Worm (Caenorhabditis elegans) whole organism, young adult: Measurements from ENCODE around the gene ifas-3.

ENCODE experiments used
- B0019.2 ChIP-seq: fragments of 200-800 bp; sonication (Bioruptor generic); conservative IDR thresholded peaks from 2 replicates; pipeline ENCODE4 v1.3.6; 2022; ENCODE audit warnings: missing genetic modification reagents, missing genetic modification characterization, missing compliant biosample characterization
- B0035.1 ChIP-seq: sonication (generic microtip); optimal IDR thresholded peaks from 2 replicates; lab custom pipeline; 2016; ENCODE audit warnings: missing genetic modification characterization, mild to moderate bottlenecking, missing compliant biosample characterization, missing genotype, missing genetic modification reagents
- C06A6.2 ChIP-seq: fragments of 200-800 bp; sonication (Bioruptor generic); conservative IDR thresholded peaks from 2 replicates; pipeline ENCODE4 v1.3.6; 2022; ENCODE audit warnings: missing genetic modification characterization, missing compliant biosample characterization
- F23B12.7 ChIP-seq: sonication (generic microtip); optimal IDR thresholded peaks from 2 replicates; lab custom pipeline; 2017; ENCODE audit warnings: missing genetic modification characterization, mild to moderate bottlenecking, missing compliant biosample characterization, antibody characterized with exemption, moderate library complexity; ENCODE audit not compliant: insufficient read depth
- F39B2.1 ChIP-seq: fragments of 200-800 bp; sonication (Bioruptor generic); IDR thresholded peaks from 2 replicates; pipeline ENCODE4 v1.3.6; 2022; ENCODE audit warnings: missing genetic modification reagents, missing genetic modification characterization, missing compliant biosample characterization
- F49E8.2 ChIP-seq: sonication (generic microtip); optimal IDR thresholded peaks from 3 replicates; lab custom pipeline; 2017; ENCODE audit warnings: missing genetic modification characterization, mild to moderate bottlenecking, missing compliant biosample characterization, antibody characterized with exemption, moderate library complexity; ENCODE audit not compliant: insufficient read depth
- F57C9.4 ChIP-seq: sonication (generic microtip); optimal IDR thresholded peaks from 2 replicates; lab custom pipeline; 2017; ENCODE audit warnings: mild to moderate bottlenecking, missing genetic modification characterization, missing compliant biosample characterization
- K11D2.4 ChIP-seq: fragments of 200-800 bp; sonication (Bioruptor generic); IDR thresholded peaks from 2 replicates; pipeline ENCODE4 v1.3.6; 2022; ENCODE audit warnings: missing genetic modification reagents, missing genetic modification characterization, missing compliant biosample characterization
- K12H6.12 ChIP-seq: fragments of 200-800 bp; sonication (Bioruptor generic); optimal IDR thresholded peaks from 2 replicates; lab custom pipeline; 2018; ENCODE audit warnings: mild to moderate bottlenecking, missing genetic modification characterization, missing compliant biosample characterization
- T07F8.4 ChIP-seq: sonication (generic microtip); optimal IDR thresholded peaks from 2 replicates; lab custom pipeline; 2016; ENCODE audit warnings: mild to moderate bottlenecking, missing genetic modification characterization, moderate library complexity, missing compliant biosample characterization
- T26A5.8 ChIP-seq: sonication (generic microtip); optimal IDR thresholded peaks from 2 replicates; lab custom pipeline; 2016; ENCODE audit warnings: missing genetic modification characterization, missing compliant biosample characterization
- Y53G8AR.9 ChIP-seq: fragments of 200-800 bp; sonication (Bioruptor generic); conservative IDR thresholded peaks from 2 replicates; pipeline ENCODE4 v1.3.6; 2022; ENCODE audit warnings: missing genetic modification reagents, missing genetic modification characterization, missing compliant biosample characterization
- Y95B8A.8 ChIP-seq: fragments of 200-800 bp; sonication (Bioruptor generic); IDR thresholded peaks from 2 replicates; pipeline ENCODE4 v1.3.6; 2022; ENCODE audit warnings: missing genetic modification reagents, missing genetic modification characterization, missing compliant biosample characterization
- ZK185.1 ChIP-seq: sonication (generic microtip); optimal IDR thresholded peaks from 2 replicates; lab custom pipeline; 2016; ENCODE audit warnings: mild to moderate bottlenecking, missing genetic modification characterization, missing compliant biosample characterization; ENCODE audit not compliant: poor library complexity, severe bottlenecking
- aptf-2 ChIP-seq: fragments of 200-800 bp; sonication (Bioruptor generic); conservative IDR thresholded peaks from 2 replicates; pipeline ENCODE4 v1.3.6; 2022; ENCODE audit warnings: missing genetic modification reagents, missing genetic modification characterization, missing compliant biosample characterization
- atf-7 ChIP-seq: sonication (generic microtip); optimal IDR thresholded peaks from 2 replicates; lab custom pipeline; 2017; ENCODE audit warnings: mild to moderate bottlenecking, missing genetic modification characterization, missing compliant biosample characterization
- athp-1 ChIP-seq: sonication (generic microtip); optimal IDR thresholded peaks from 2 replicates; lab custom pipeline; 2017; ENCODE audit warnings: mild to moderate bottlenecking, missing genetic modification characterization, missing compliant biosample characterization
- attf-5 ChIP-seq: fragments of 200-800 bp; sonication (Bioruptor generic); optimal IDR thresholded peaks from 2 replicates; lab custom pipeline; 2018; ENCODE audit warnings: mild to moderate bottlenecking, missing genetic modification characterization, missing compliant biosample characterization
- attf-6 ChIP-seq: fragments of 200-800 bp; sonication (Bioruptor generic); IDR thresholded peaks from 2 replicates; pipeline ENCODE4 v1.3.6; 2022; ENCODE audit warnings: missing genetic modification reagents, missing genetic modification characterization, missing compliant biosample characterization
- bed-1 ChIP-seq: fragments of 200-800 bp; sonication (Bioruptor generic); IDR thresholded peaks from 2 replicates; pipeline ENCODE4 v1.3.6; 2022; ENCODE audit warnings: missing genetic modification reagents, missing genetic modification characterization, missing compliant biosample characterization
- bed-2 ChIP-seq: fragments of 200-800 bp; sonication (Bioruptor generic); IDR thresholded peaks from 2 replicates; pipeline ENCODE4 v1.3.6; 2022; ENCODE audit warnings: missing genetic modification reagents, missing genetic modification characterization, missing compliant biosample characterization
- ccch-3 ChIP-seq: fragments of 200-800 bp; sonication (Bioruptor generic); optimal IDR thresholded peaks from 2 replicates; lab custom pipeline; 2018; ENCODE audit warnings: mild to moderate bottlenecking, missing genetic modification characterization, missing compliant biosample characterization
- ceh-100 ChIP-seq: fragments of 200-800 bp; sonication (Bioruptor generic); IDR thresholded peaks from 2 replicates; pipeline ENCODE4 v1.3.6; 2022; ENCODE audit warnings: missing genetic modification reagents, missing genetic modification characterization, missing compliant biosample characterization
- ceh-40 ChIP-seq: fragments of 200-800 bp; sonication (Bioruptor generic); IDR thresholded peaks from 2 replicates; pipeline ENCODE4 v1.3.6; 2022; ENCODE audit warnings: missing genetic modification characterization, missing compliant biosample characterization
- chd-7 ChIP-seq: sonication (generic microtip); optimal IDR thresholded peaks from 2 replicates; lab custom pipeline; 2016; ENCODE audit warnings: mild to moderate bottlenecking, missing genetic modification characterization, moderate library complexity, missing compliant biosample characterization
- dox-1 ChIP-seq: fragments of 200-800 bp; sonication (Bioruptor generic); IDR thresholded peaks from 2 replicates; pipeline ENCODE4 v1.3.6; 2022; ENCODE audit warnings: missing genetic modification reagents, missing genetic modification characterization, missing compliant biosample characterization
- dpff-1 ChIP-seq: sonication (generic microtip); optimal IDR thresholded peaks from 2 replicates; lab custom pipeline; 2017; ENCODE audit warnings: mild to moderate bottlenecking, missing genetic modification characterization, missing compliant biosample characterization
- efl-1 ChIP-seq: fragments of 150-350 bp; optimal IDR thresholded peaks from 2 replicates; lab custom pipeline; 2014; ENCODE audit warnings: missing biosample characterization, missing genetic modification reagents, missing genetic modification characterization
- egrh-3 ChIP-seq: fragments of 200-800 bp; sonication (Bioruptor generic); IDR thresholded peaks from 2 replicates; pipeline ENCODE4 v1.3.6; 2022; ENCODE audit warnings: missing genetic modification reagents, missing genetic modification characterization, missing compliant biosample characterization
- ekl-4 ChIP-seq: fragments of 200-800 bp; sonication (Bioruptor generic); IDR thresholded peaks from 2 replicates; pipeline ENCODE4 v1.3.6; 2022; ENCODE audit warnings: missing genetic modification reagents, missing genetic modification characterization, missing compliant biosample characterization
- ets-4 ChIP-seq: fragments of 200-800 bp; sonication (Bioruptor generic); optimal IDR thresholded peaks from 2 replicates; lab custom pipeline; 2018; ENCODE audit warnings: mild to moderate bottlenecking, missing genetic modification characterization, missing compliant biosample characterization
- hmg-1.2 ChIP-seq: fragments of 200-800 bp; sonication (Bioruptor generic); IDR thresholded peaks from 2 replicates; pipeline ENCODE4 v1.3.6; 2022; ENCODE audit warnings: missing genetic modification reagents, missing genetic modification characterization, missing compliant biosample characterization
- let-526 ChIP-seq: fragments of 200-800 bp; sonication (Bioruptor generic); IDR thresholded peaks from 2 replicates; pipeline ENCODE4 v1.3.6; 2022; ENCODE audit warnings: missing genetic modification reagents, missing genetic modification characterization, missing compliant biosample characterization
- let-607 ChIP-seq, 2 experiments: fragments of 200-800 bp in 1 of 2; sonication (Bioruptor generic) in 1 of 2; sonication (generic microtip) in 1 of 2; optimal IDR thresholded peaks; 2 replicates each; lab custom pipeline; 2016 to 2018; ENCODE audit warnings: mild to moderate bottlenecking in 2 of 2, missing compliant biosample characterization in 2 of 2, missing genetic modification characterization in 2 of 2, moderate library complexity in 2 of 2, missing genotype in 1 of 2
- lin-54 ChIP-seq: fragments of 200-800 bp; sonication (Bioruptor generic); optimal IDR thresholded peaks from 2 replicates; lab custom pipeline; 2018; ENCODE audit warnings: mild to moderate bottlenecking, missing genetic modification characterization, missing compliant biosample characterization
- madf-6 ChIP-seq: fragments of 200-800 bp; sonication (Bioruptor generic); IDR thresholded peaks from 2 replicates; pipeline ENCODE4 v1.3.6; 2022; ENCODE audit warnings: missing genetic modification reagents, missing genetic modification characterization, missing compliant biosample characterization
- mcd-1 ChIP-seq: fragments of 200-800 bp; sonication (Bioruptor generic); IDR thresholded peaks from 2 replicates; pipeline ENCODE4 v1.3.6; 2022; ENCODE audit warnings: missing genetic modification reagents, missing genetic modification characterization, missing compliant biosample characterization
- nfya-1 ChIP-seq: sonication (generic microtip); optimal IDR thresholded peaks from 2 replicates; lab custom pipeline; 2017; ENCODE audit warnings: antibody characterized with exemption, missing compliant biosample characterization, missing genetic modification characterization, borderline replicate concordance; ENCODE audit not compliant: insufficient read depth
- nhr-179 ChIP-seq: sonication (generic microtip); optimal IDR thresholded peaks from 2 replicates; lab custom pipeline; 2016; ENCODE audit warnings: mild to moderate bottlenecking, missing genetic modification characterization, missing compliant biosample characterization
- nhr-27 ChIP-seq: fragments of 200-800 bp; sonication (Bioruptor generic); optimal IDR thresholded peaks from 2 replicates; lab custom pipeline; 2018; ENCODE audit warnings: mild to moderate bottlenecking, missing genetic modification characterization, moderate library complexity, missing compliant biosample characterization
- nhr-90 ChIP-seq: sonication (generic microtip); optimal IDR thresholded peaks from 2 replicates; lab custom pipeline; 2016; ENCODE audit warnings: missing genotype, mild to moderate bottlenecking, missing genetic modification characterization, missing compliant biosample characterization
- rec-8 ChIP-seq, 2 experiments: sonication (generic microtip); optimal IDR thresholded peaks; 2 replicates each; lab custom pipeline; 2016; ENCODE audit warnings: mild to moderate bottlenecking in 2 of 2, missing genetic modification characterization in 2 of 2, missing genetic modification reagents in 2 of 2, missing genotype in 2 of 2, missing biosample characterization in 1 of 2, missing compliant biosample characterization in 1 of 2, moderate library complexity in 1 of 2
- sea-2 ChIP-seq: fragments of 200-800 bp; sonication (Bioruptor generic); IDR thresholded peaks from 2 replicates; pipeline ENCODE4 v1.3.6; 2022; ENCODE audit warnings: missing genetic modification characterization, missing compliant biosample characterization
- sptf-2 ChIP-seq: fragments of 200-800 bp; sonication (Bioruptor generic); optimal IDR thresholded peaks from 2 replicates; lab custom pipeline; 2018; ENCODE audit warnings: mild to moderate bottlenecking, missing genetic modification characterization, missing compliant biosample characterization
- zim-3 ChIP-seq: sonication (generic microtip); optimal IDR thresholded peaks from 2 replicates; lab custom pipeline; 2017; ENCODE audit warnings: mild to moderate bottlenecking, missing genetic modification characterization, moderate library complexity, missing compliant biosample characterization
- ztf-25 ChIP-seq: fragments of 200-800 bp; sonication (Bioruptor generic); IDR thresholded peaks from 2 replicates; pipeline ENCODE4 v1.3.6; 2022; ENCODE audit warnings: missing genetic modification reagents, missing genetic modification characterization, missing compliant biosample characterization
- ztf-6 ChIP-seq: fragments of 200-800 bp; sonication (Bioruptor generic); IDR thresholded peaks from 2 replicates; pipeline ENCODE4 v1.3.6; 2022; ENCODE audit warnings: missing genetic modification reagents, missing genetic modification characterization, missing compliant biosample characterization

The ifas-3 gene

DNA sequence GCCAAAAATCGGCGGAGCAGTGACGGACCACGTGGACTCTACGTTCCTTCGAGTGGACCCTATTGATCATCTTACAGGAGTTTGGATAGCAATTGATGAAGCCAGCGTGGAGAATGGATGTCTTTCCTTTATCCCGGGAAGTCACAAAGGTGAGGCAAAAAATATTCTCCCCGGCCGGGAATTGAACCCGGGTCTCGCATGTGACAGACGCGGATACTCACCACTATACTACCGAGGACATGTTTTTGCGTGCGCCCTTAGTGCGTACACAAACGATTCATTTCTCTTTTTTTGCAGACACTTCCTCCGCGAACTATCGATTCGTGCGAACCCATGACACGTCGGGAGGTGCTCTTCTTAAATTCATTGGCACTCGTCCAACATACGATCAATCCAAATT, 19.5 kb downstream of the ifas-3 start (continued):
- no peak for TF ChIP-seq B0035.1
- no peak for TF ChIP-seq bed-1 (GFP tag; lab: Robert Waterston, UW)
- peak; percentile 33 for TF ChIP-seq F49E8.2 (tag; lab: Kevin White, UChicago)
- TF ChIP-seq ekl-4: 0 out of 2 replicates have a peak, but pooled peaks have one; percentile 20
- TF ChIP-seq rec-8 (tag; optimal IDR thresholded peaks at IDR 0.05; lab: Kevin White, UChicago): peak in 1 of 2 experiments; percentile 70
- peak in 1 of 2 experiments; percentile 7 for TF ChIP-seq let-607 (tag; optimal IDR thresholded peaks at IDR 0.05; lab: Kevin White, UChicago)
- TF ChIP-seq ccch-3 (GFP tag; lab: Kevin White, UChicago): no peak
- TF ChIP-seq ztf-25 (GFP tag; lab: Robert Waterston, UW): peak; percentile 74; the same call in 1 of the 2 replicates
- no peak for TF ChIP-seq dpff-1 (tag; lab: Kevin White, UChicago)
- no peak for TF ChIP-seq sea-2
- peak; percentile 35 for TF ChIP-seq athp-1 (tag; lab: Kevin White, UChicago)
- peak; percentile 39 for TF ChIP-seq F23B12.7 (tag; lab: Kevin White, UChicago)
- TF ChIP-seq ZK185.1 (tag; lab: Kevin White, UChicago): peak; percentile 82
- TF ChIP-seq ceh-100: no peak
- TF ChIP-seq Y95B8A.8 (GFP tag; lab: Robert Waterston, UW): no peak
- peak; percentile 71 for TF ChIP-seq hmg-1.2 (GFP tag; lab: Robert Waterston, UW)
- TF ChIP-seq let-526 (GFP tag; lab: Robert Waterston, UW): no peak
- no peak for TF ChIP-seq sptf-2 (GFP tag; lab: Kevin White, UChicago)
- no peak for TF ChIP-seq F39B2.1 (GFP tag; lab: Robert Waterston, UW)
- no peak; the same call in 1 of the 2 replicates for TF ChIP-seq dox-1 (GFP tag; lab: Robert Waterston, UW)
- no peak for TF ChIP-seq egrh-3 (GFP tag; lab: Robert Waterston, UW)
- peak; percentile 78 for TF ChIP-seq zim-3 (tag; lab: Kevin White, UChicago)
- no peak for TF ChIP-seq chd-7
- peak; percentile 54 for TF ChIP-seq nhr-90 (tag; lab: Kevin White, UChicago)
- TF ChIP-seq madf-6 (GFP tag; lab: Robert Waterston, UW): peak; percentile 39; the same call in 1 of the 2 replicates
- TF ChIP-seq ets-4: peak; percentile 16
- TF ChIP-seq attf-5: peak; percentile 15
- no peak for TF ChIP-seq efl-1 (GFP tag; lab: Kevin White, UChicago)
- TF ChIP-seq K11D2.4: peak; percentile 40; the same call in 1 of the 2 replicates
- no peak for TF ChIP-seq aptf-2 (GFP tag; lab: Robert Waterston, UW)
- no peak for TF ChIP-seq T07F8.4 (tag; lab: Kevin White, UChicago)
- TF ChIP-seq T26A5.8: no peak
- TF ChIP-seq nfya-1: no peak
- 0 out of 2 replicates have a peak, but pooled peaks have one; percentile 7 for TF ChIP-seq B0019.2
- TF ChIP-seq ceh-40: 0 out of 2 replicates have a peak, but pooled peaks have one; percentile 74
- peak; percentile 1 for TF ChIP-seq atf-7 (tag; lab: Kevin White, UChicago)
- 0 out of 2 replicates have a peak, but pooled peaks have one; percentile 14 for TF ChIP-seq mcd-1 (GFP tag; lab: Robert Waterston, UW)
- no peak for TF ChIP-seq nhr-179 (tag; lab: Kevin White, UChicago)
- TF ChIP-seq Y53G8AR.9 (GFP tag; lab: Robert Waterston, UW): 0 out of 2 replicates have a peak, but pooled peaks have one; percentile 49
- TF ChIP-seq nhr-27 (tag; lab: Kevin White, UChicago): no peak
- TF ChIP-seq attf-6 (GFP tag; lab: Robert Waterston, UW): peak; percentile 98
- TF ChIP-seq lin-54 (GFP tag; lab: Kevin White, UChicago): peak; percentile 59
- no peak for TF ChIP-seq ztf-6 (GFP tag; lab: Robert Waterston, UW)
- TF ChIP-seq F57C9.4: no peak
- TF ChIP-seq C06A6.2 (GFP tag; lab: Robert Waterston, UW): no peak
- TF ChIP-seq bed-2 (GFP tag; lab: Robert Waterston, UW): no peak
- TF ChIP-seq K12H6.12 (tag; lab: Kevin White, UChicago): peak; percentile 10
